Worm (Caenorhabditis elegans) whole organism, mixed stage, embryonic: ENCODE results near the gene daf-4.
A peak's percentile ranks its signal among the peaks of the same experiment; 100 is the strongest.

ENCODE experiments used
- M03D4.4 ChIP-seq: sonication (generic microtip); optimal IDR thresholded peaks from 2 replicates; lab custom pipeline; 2017; ENCODE audit warnings: mild to moderate bottlenecking, missing genetic modification characterization, missing compliant biosample characterization
- blmp-1 ChIP-seq: fragments of 150-350 bp; optimal IDR thresholded peaks from 2 replicates; lab custom pipeline; 2014; ENCODE audit warnings: missing biosample characterization, missing genetic modification characterization
- ces-1 ChIP-seq: fragments of 150-350 bp; optimal IDR thresholded peaks from 2 replicates; lab custom pipeline; 2014; ENCODE audit warnings: missing biosample characterization, missing genetic modification reagents, missing genetic modification characterization
- elt-1 ChIP-seq: sonication (generic microtip); optimal IDR thresholded peaks from 2 replicates; lab custom pipeline; 2017; ENCODE audit warnings: missing genetic modification characterization, mild to moderate bottlenecking, missing compliant biosample characterization, antibody characterized with exemption, moderate library complexity, borderline replicate concordance; ENCODE audit not compliant: insufficient read depth
- lsy-2 ChIP-seq: fragments of 150-350 bp; optimal IDR thresholded peaks from 2 replicates; lab custom pipeline; 2014; ENCODE audit warnings: missing biosample characterization, missing genetic modification characterization
- mls-2 ChIP-seq: sonication (generic microtip); optimal IDR thresholded peaks from 2 replicates; lab custom pipeline; 2016; ENCODE audit warnings: mild to moderate bottlenecking, missing genetic modification characterization, moderate library complexity, missing compliant biosample characterization
- nhr-12 ChIP-seq: fragments of 150-350 bp; optimal IDR thresholded peaks from 2 replicates; lab custom pipeline; 2014; ENCODE audit warnings: missing biosample characterization, missing genetic modification characterization
- nhr-28 ChIP-seq: fragments of 150-350 bp; optimal IDR thresholded peaks from 2 replicates; lab custom pipeline; 2014; ENCODE audit warnings: missing biosample characterization, missing genetic modification characterization
- nhr-76 ChIP-seq: sonication (generic microtip); optimal IDR thresholded peaks from 2 replicates; lab custom pipeline; 2017; ENCODE audit warnings: missing biosample characterization, missing genetic modification characterization

- no peak for TF ChIP-seq nhr-12 (tag; lab: Kevin White, UChicago)
- TF ChIP-seq ces-1 (GFP tag; lab: Kevin White, UChicago) = no peak
- TF ChIP-seq M03D4.4 (tag; lab: Kevin White, UChicago) = no peak
- TF ChIP-seq elt-1 (tag; lab: Kevin White, UChicago) = peak; percentile 78
- TF ChIP-seq blmp-1 = no peak
- TF ChIP-seq nhr-76 (tag; lab: Kevin White, UChicago) = no peak
- peak; percentile 1 for TF ChIP-seq lsy-2 (tag; lab: Kevin White, UChicago)
- no peak for TF ChIP-seq nhr-28 (tag; lab: Kevin White, UChicago)
- TF ChIP-seq mls-2 = peak; percentile 63
Observed at ce11 chrIII:5667952-5668489, 43.1 kb downstream of the daf-4 start.
